Worm (Caenorhabditis elegans): ENCODE measurements around the gene dct-11.

ce11 chrX:5875567-5875966 is 36.0 kb upstream of the dct-11 start, which contains the start of gene F49E10.4:
- no peak for TF ChIP-seq aha-1 (tag)
- TF ChIP-seq lin-13 (GFP tag; optimal IDR thresholded peaks at IDR 0.05): no peak
- TF ChIP-seq unc-39 (tag; optimal IDR thresholded peaks at IDR 0.05): no peak
- TF ChIP-seq ama-1 (optimal IDR thresholded peaks at IDR 0.05): no peak
- TF ChIP-seq daf-8 (GFP tag; IDR thresholded peaks at IDR 0.05): no peak
- no peak for TF ChIP-seq F49E8.2 (tag; optimal IDR thresholded peaks at IDR 0.05; ENCODE audit: borderline replicate concordance)
- TF ChIP-seq fos-1 (tag; optimal IDR thresholded peaks at IDR 0.05): no peak
- no peak for TF ChIP-seq snpc-4 (tag; optimal IDR thresholded peaks at IDR 0.05)
- no peak for TF ChIP-seq lin-15B (tag; optimal IDR thresholded peaks at IDR 0.05)
- no peak for TF ChIP-seq pqm-1 (tag; optimal IDR thresholded peaks at IDR 0.05)
- no peak for TF ChIP-seq R02D3.7 (tag; optimal IDR thresholded peaks at IDR 0.05)
- TF ChIP-seq ceh-62 (tag; optimal IDR thresholded peaks at IDR 0.05): no peak

Data from whole organism, L4 larva.